Fruit fly (Drosophila melanogaster) whole organism: ENCODE measurements around the gene Syt1.

Source experiments
- CG8478 ChIP-seq: fragments of >200 bp; optimal IDR thresholded peaks from 2 replicates; lab custom pipeline; 2018; ENCODE audit warnings: inconsistent platforms
- Dll ChIP-seq: fragments of >200 bp; optimal IDR thresholded peaks from 2 replicates; lab custom pipeline; 2017
- EcR ChIP-seq, 2 experiments: fragments of >200 bp; optimal IDR thresholded peaks; 2 replicates each; lab custom pipeline; 2017; ENCODE audit warnings: missing biosample characterization in 2 of 2, missing genetic modification characterization in 2 of 2, missing genetic modification reagents in 2 of 2
- pan ChIP-seq: fragments of >200 bp; optimal IDR thresholded peaks from 2 replicates; lab custom pipeline; 2017
- psq ChIP-seq: fragments of >200 bp; optimal IDR thresholded peaks from 2 replicates; lab custom pipeline; 2017
- usp ChIP-seq: fragments of >200 bp; optimal IDR thresholded peaks from 2 replicates; lab custom pipeline; 2017; ENCODE audit warnings: missing biosample characterization, missing genetic modification characterization, mixed read lengths

DNA sequence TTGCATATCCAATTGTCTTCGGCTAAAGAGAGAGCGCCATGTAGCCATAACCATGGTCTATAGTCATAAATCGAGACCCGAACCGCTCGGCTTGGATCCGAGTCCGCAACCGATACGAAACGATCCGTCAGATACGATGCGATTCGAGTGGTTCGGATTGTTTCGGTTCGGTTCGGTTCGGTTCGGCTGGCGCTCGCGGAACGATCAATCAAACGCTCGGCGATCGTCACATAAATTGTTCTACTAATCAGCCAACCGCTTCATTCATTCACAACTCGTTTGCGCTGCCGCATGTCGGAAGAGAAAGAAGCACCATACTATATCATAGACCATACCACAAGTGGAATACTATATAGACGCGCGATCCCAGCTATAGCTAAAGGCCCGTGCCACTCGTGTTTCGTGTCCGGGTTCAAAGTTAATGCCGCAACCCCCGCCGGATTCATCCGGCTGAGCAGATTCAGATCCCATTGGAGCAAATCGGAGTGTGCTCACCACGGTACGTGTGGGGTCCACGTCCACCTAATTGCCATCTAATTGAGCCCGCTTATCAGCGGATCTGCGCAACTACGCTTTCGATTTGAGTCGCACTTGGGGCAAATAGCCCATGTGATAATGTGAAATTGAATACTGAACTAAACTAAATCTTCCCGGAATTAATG lies 8.4 kb upstream of the Syt1 start:
- no peak for TF ChIP-seq EcR (GFP tag; optimal IDR thresholded peaks at IDR 0.05; lab: Kevin White, UChicago)
- TF ChIP-seq psq (lab: Kevin White, UChicago): no peak
- no peak for TF ChIP-seq pan (lab: Kevin White, UChicago)
- TF ChIP-seq usp (GFP tag; lab: Kevin White, UChicago): no peak
- no peak for TF ChIP-seq Dll
- TF ChIP-seq CG8478 (lab: Kevin White, UChicago): no peak
